Worm (Caenorhabditis elegans) whole organism, young adult: ENCODE measurements around the gene fat-1.

Experiments
- B0019.2 ChIP-seq: fragments of 200-800 bp; sonication (Bioruptor generic); conservative IDR thresholded peaks from 2 replicates; pipeline ENCODE4 v1.3.6; 2022; ENCODE audit warnings: missing genetic modification reagents, missing genetic modification characterization, missing compliant biosample characterization
- B0261.1 ChIP-seq: sonication (generic microtip); optimal IDR thresholded peaks from 2 replicates; lab custom pipeline; 2016; ENCODE audit warnings: mild to moderate bottlenecking, missing genetic modification characterization, moderate library complexity, missing compliant biosample characterization
- F37B4.10 ChIP-seq: fragments of 200-800 bp; sonication (Bioruptor generic); IDR thresholded peaks from 2 replicates; pipeline ENCODE4 v1.3.6; 2022; ENCODE audit warnings: missing genetic modification characterization, missing compliant biosample characterization
- K11D2.4 ChIP-seq: fragments of 200-800 bp; sonication (Bioruptor generic); IDR thresholded peaks from 2 replicates; pipeline ENCODE4 v1.3.6; 2022; ENCODE audit warnings: missing genetic modification reagents, missing genetic modification characterization, missing compliant biosample characterization
- dpl-1 ChIP-seq: fragments of 150-350 bp; optimal IDR thresholded peaks from 2 replicates; lab custom pipeline; 2014; ENCODE audit warnings: missing biosample characterization, missing genetic modification reagents, missing genetic modification characterization
- him-1 ChIP-seq: sonication (generic microtip); optimal IDR thresholded peaks from 2 replicates; lab custom pipeline; 2016; ENCODE audit warnings: missing genotype, missing genetic modification reagents, missing genetic modification characterization, missing compliant biosample characterization
- lag-1 ChIP-seq: fragments of 200-800 bp; sonication (Bioruptor generic); IDR thresholded peaks from 2 replicates; pipeline ENCODE4 v1.3.6; 2022; ENCODE audit warnings: missing genetic modification reagents, missing genetic modification characterization, missing compliant biosample characterization
- snpc-4 ChIP-seq, 5 experiments: fragments of 150-350 bp in 1 of 5; sonication (generic microtip) in 4 of 5; optimal IDR thresholded peaks; 2 replicates each; lab custom pipeline; 2014 to 2018; ENCODE audit warnings: missing genetic modification characterization in 5 of 5, missing biosample characterization in 3 of 5, antibody characterized with exemption in 2 of 5, mild to moderate bottlenecking in 2 of 5, missing compliant biosample characterization in 2 of 5, missing genotype in 2 of 5, moderate library complexity in 2 of 5, missing genetic modification reagents in 1 of 5
- zfh-2 ChIP-seq: fragments of 200-800 bp; sonication (Bioruptor generic); conservative IDR thresholded peaks from 2 replicates; pipeline ENCODE4 v1.3.6; 2022; ENCODE audit warnings: missing genetic modification reagents, missing genetic modification characterization, missing compliant biosample characterization

ce11 chrIV:13300109-13300508, 15.3 kb upstream of the fat-1 start, which contains the start of gene kdp-1:
- TF ChIP-seq dpl-1: no peak
- TF ChIP-seq zfh-2 (GFP tag; lab: Robert Waterston, UW): peak; percentile 66; the same call in 1 of the 2 replicates
- no peak for TF ChIP-seq B0261.1 (tag; lab: Kevin White, UChicago)
- no peak for TF ChIP-seq B0019.2 (GFP tag; lab: Robert Waterston, UW)
- no peak for TF ChIP-seq him-1
- TF ChIP-seq F37B4.10: no peak
- TF ChIP-seq K11D2.4 (GFP tag; lab: Robert Waterston, UW): no peak
- TF ChIP-seq lag-1: no peak
- TF ChIP-seq snpc-4 (GFP tag; optimal IDR thresholded peaks at IDR 0.05; lab: Kevin White, UChicago): no peak
- peak in 1 of 4 experiments; percentile 45 for TF ChIP-seq snpc-4 (tag; optimal IDR thresholded peaks at IDR 0.05; lab: Kevin White, UChicago)
